Worm (Caenorhabditis elegans) whole organism, L3 larva: ENCODE measurements around the gene F46F2.5.

ENCODE experiments used
- R02D3.7 ChIP-seq: fragments of 150-350 bp; optimal IDR thresholded peaks from 2 replicates; lab custom pipeline; 2014; ENCODE audit warnings: missing biosample characterization, missing genetic modification characterization
- ZK546.5 ChIP-seq: sonication (generic microtip); optimal IDR thresholded peaks from 2 replicates; lab custom pipeline; 2017; ENCODE audit warnings: missing biosample characterization, missing genetic modification characterization
- ama-1 ChIP-seq: fragments of 150-350 bp; optimal IDR thresholded peaks from 2 replicates; lab custom pipeline; 2018
- ceh-28 ChIP-seq: fragments of 150-350 bp; optimal IDR thresholded peaks from 2 replicates; lab custom pipeline; 2014; ENCODE audit warnings: missing biosample characterization, missing genetic modification reagents, missing genetic modification characterization
- ceh-82 ChIP-seq: fragments of 150-350 bp; optimal IDR thresholded peaks from 2 replicates; lab custom pipeline; 2014; ENCODE audit warnings: missing biosample characterization, missing genetic modification characterization
- daf-12 ChIP-seq: fragments of 150-350 bp; optimal IDR thresholded peaks from 2 replicates; lab custom pipeline; 2014; ENCODE audit warnings: missing biosample characterization, missing genetic modification reagents, missing genetic modification characterization
- egl-27 ChIP-seq: sonication (generic microtip); optimal IDR thresholded peaks from 4 replicates; lab custom pipeline; 2017; ENCODE audit warnings: missing biosample characterization, missing genetic modification reagents, missing genetic modification characterization
- elt-1 ChIP-seq: fragments of 150-350 bp; optimal IDR thresholded peaks from 2 replicates; lab custom pipeline; 2014; ENCODE audit warnings: missing biosample characterization, missing genetic modification characterization
- elt-2 ChIP-seq: sonication (generic microtip); optimal IDR thresholded peaks from 2 replicates; lab custom pipeline; 2016; ENCODE audit warnings: missing genetic modification reagents, mild to moderate bottlenecking, missing genetic modification characterization, missing compliant biosample characterization
- fkh-10 ChIP-seq: sonication (generic microtip); optimal IDR thresholded peaks from 2 replicates; lab custom pipeline; 2017; ENCODE audit warnings: missing biosample characterization, missing genetic modification reagents, missing genetic modification characterization
- hmg-11 ChIP-seq: sonication (generic microtip); optimal IDR thresholded peaks from 2 replicates; lab custom pipeline; 2016; ENCODE audit warnings: missing genetic modification characterization, missing compliant biosample characterization
- jun-1 ChIP-seq: fragments of 150-350 bp; optimal IDR thresholded peaks from 2 replicates; lab custom pipeline; 2014; ENCODE audit warnings: missing biosample characterization, missing genetic modification reagents, missing genetic modification characterization
- lin-39 ChIP-seq: fragments of 150-350 bp; optimal IDR thresholded peaks from 2 replicates; lab custom pipeline; 2018; ENCODE audit warnings: missing biosample characterization, missing genetic modification reagents, missing genetic modification characterization
- lsy-12 ChIP-seq: sonication (generic microtip); optimal IDR thresholded peaks from 2 replicates; lab custom pipeline; 2016; ENCODE audit warnings: mild to moderate bottlenecking, missing genetic modification characterization, missing compliant biosample characterization
- nhr-11 ChIP-seq: fragments of 150-350 bp; optimal IDR thresholded peaks from 2 replicates; lab custom pipeline; 2014; ENCODE audit warnings: missing biosample characterization, missing genetic modification characterization
- nhr-23 ChIP-seq: fragments of 150-350 bp; optimal IDR thresholded peaks from 2 replicates; lab custom pipeline; 2014; ENCODE audit warnings: missing biosample characterization, missing genetic modification reagents, missing genetic modification characterization
- nhr-25 ChIP-seq: sonication (generic microtip); optimal IDR thresholded peaks from 2 replicates; lab custom pipeline; 2017; ENCODE audit warnings: missing biosample characterization, missing genetic modification characterization
- nhr-43 ChIP-seq: sonication (generic microtip); optimal IDR thresholded peaks from 2 replicates; lab custom pipeline; 2016; ENCODE audit warnings: mild to moderate bottlenecking, missing genetic modification characterization, missing compliant biosample characterization; ENCODE audit not compliant: poor library complexity, severe bottlenecking
- nhr-76 ChIP-seq: fragments of 150-350 bp; sonication (generic microtip); optimal IDR thresholded peaks from 5 replicates; lab custom pipeline; 2014; ENCODE audit warnings: missing biosample characterization, missing genetic modification characterization
- snpc-4 ChIP-seq: fragments of 150-350 bp; optimal IDR thresholded peaks from 2 replicates; lab custom pipeline; 2014; ENCODE audit warnings: missing biosample characterization, missing genetic modification characterization
- unc-39 ChIP-seq: sonication (generic microtip); optimal IDR thresholded peaks from 4 replicates; lab custom pipeline; 2017; ENCODE audit warnings: missing biosample characterization, missing genetic modification characterization
- zag-1 ChIP-seq: fragments of 150-350 bp; optimal IDR thresholded peaks from 2 replicates; lab custom pipeline; 2014; ENCODE audit warnings: missing biosample characterization, missing genetic modification characterization

The F46F2.5 gene

ce11 chrX:15310986-15311385 lies 48.5 kb downstream of the F46F2.5 start:
- peak; percentile 34 for TF ChIP-seq nhr-23 (tag; lab: Kevin White, UChicago)
- no peak for TF ChIP-seq nhr-76
- no peak for TF ChIP-seq ceh-82 (tag; lab: Kevin White, UChicago)
- no peak for TF ChIP-seq jun-1 (tag; lab: Kevin White, UChicago)
- no peak for TF ChIP-seq egl-27 (tag; lab: Kevin White, UChicago)
- TF ChIP-seq lsy-12 (tag; lab: Kevin White, UChicago): peak; percentile 28
- TF ChIP-seq nhr-25: peak; percentile 44
- no peak for TF ChIP-seq zag-1 (tag; lab: Kevin White, UChicago)
- TF ChIP-seq fkh-10 (GFP tag; lab: Kevin White, UChicago): no peak
- no peak for TF ChIP-seq elt-2
- peak; percentile 89 for TF ChIP-seq elt-1 (tag; lab: Kevin White, UChicago)
- no peak for TF ChIP-seq ZK546.5 (tag; lab: Kevin White, UChicago)

ce11 chrX:15312073-15312472 lies 49.5 kb downstream of the F46F2.5 start:
- TF ChIP-seq jun-1 (tag; lab: Kevin White, UChicago): no peak
- no peak for TF ChIP-seq snpc-4 (tag; lab: Kevin White, UChicago)
- TF ChIP-seq lsy-12 (tag; lab: Kevin White, UChicago): peak; percentile 23
- peak; percentile 11 for TF ChIP-seq nhr-23 (tag; lab: Kevin White, UChicago)
- TF ChIP-seq unc-39 (tag; lab: Kevin White, UChicago): no peak
- peak; percentile 23 for TF ChIP-seq nhr-43 (tag; lab: Kevin White, UChicago)
- TF ChIP-seq hmg-11 (tag; lab: Kevin White, UChicago): no peak
- TF ChIP-seq zag-1 (tag; lab: Kevin White, UChicago): no peak
- TF ChIP-seq nhr-25: peak; percentile 58
- no peak for TF ChIP-seq lin-39 (tag; lab: Kevin White, UChicago)
- no peak for TF ChIP-seq ama-1 (lab: Kevin White, UChicago)

DNA sequence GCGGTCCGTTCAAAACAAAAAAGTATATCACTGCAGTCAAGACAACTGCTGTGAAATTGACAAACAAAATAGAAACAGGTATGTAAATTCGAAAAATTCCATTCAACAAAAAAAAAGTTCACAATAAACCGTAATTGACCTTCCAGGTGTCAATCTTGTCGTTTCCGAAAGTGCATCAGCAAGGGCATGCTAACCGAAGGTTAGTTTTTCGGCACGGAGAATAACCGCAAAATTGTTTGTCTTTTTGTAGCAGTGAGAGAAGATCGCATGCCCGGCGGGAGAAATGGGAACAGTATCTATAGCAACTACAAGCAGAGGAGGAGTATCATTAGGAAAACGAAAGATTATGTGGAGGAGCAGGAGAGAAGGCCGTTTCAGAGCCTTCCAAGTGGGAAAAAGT lies 50.2 kb downstream of the F46F2.5 start:
- TF ChIP-seq nhr-25 (peak; percentile 87), daf-12 (tag; lab: Kevin White, UChicago) (no peak)

ce11 chrX:15317146-15317545 lies 54.6 kb downstream of the F46F2.5 start, which contains the start of gene glb-28:
Gene glb-28 (minus strand): TSS chrX:15317246.
- TF ChIP-seq nhr-11 (tag; lab: Kevin White, UChicago): no peak
- TF ChIP-seq snpc-4 (tag; lab: Kevin White, UChicago): no peak
- no peak for TF ChIP-seq ceh-28 (tag; lab: Kevin White, UChicago)
- no peak for TF ChIP-seq R02D3.7
